Fruit fly (Drosophila melanogaster) Kc167 (cell line): ENCODE results near the gene smash.

Experiments used
- Myc ChIP-seq: fragments of >200 bp; optimal IDR thresholded peaks from 2 replicates; lab custom pipeline; 2017; ENCODE audit warnings: missing external identifiers
- Sin3A ChIP-seq: fragments of >200 bp; optimal IDR thresholded peaks from 2 replicates; lab custom pipeline; 2018; ENCODE audit warnings: missing external identifiers
- h ChIP-seq: fragments of >200 bp; optimal IDR thresholded peaks from 3 replicates; lab custom pipeline; 2018; ENCODE audit warnings: missing external identifiers
- insv ChIP-seq: fragments of >200 bp; optimal IDR thresholded peaks from 3 replicates; lab custom pipeline; 2018; ENCODE audit warnings: missing external identifiers
- psq ChIP-seq: fragments of >200 bp; optimal IDR thresholded peaks from 2 replicates; lab custom pipeline; 2017; ENCODE audit warnings: missing external identifiers
- ttk ChIP-seq: sonication (Bioruptor generic); optimal IDR thresholded peaks from 2 replicates; lab custom pipeline; 2017; ENCODE audit warnings: missing external identifiers

smash gene

DNA sequence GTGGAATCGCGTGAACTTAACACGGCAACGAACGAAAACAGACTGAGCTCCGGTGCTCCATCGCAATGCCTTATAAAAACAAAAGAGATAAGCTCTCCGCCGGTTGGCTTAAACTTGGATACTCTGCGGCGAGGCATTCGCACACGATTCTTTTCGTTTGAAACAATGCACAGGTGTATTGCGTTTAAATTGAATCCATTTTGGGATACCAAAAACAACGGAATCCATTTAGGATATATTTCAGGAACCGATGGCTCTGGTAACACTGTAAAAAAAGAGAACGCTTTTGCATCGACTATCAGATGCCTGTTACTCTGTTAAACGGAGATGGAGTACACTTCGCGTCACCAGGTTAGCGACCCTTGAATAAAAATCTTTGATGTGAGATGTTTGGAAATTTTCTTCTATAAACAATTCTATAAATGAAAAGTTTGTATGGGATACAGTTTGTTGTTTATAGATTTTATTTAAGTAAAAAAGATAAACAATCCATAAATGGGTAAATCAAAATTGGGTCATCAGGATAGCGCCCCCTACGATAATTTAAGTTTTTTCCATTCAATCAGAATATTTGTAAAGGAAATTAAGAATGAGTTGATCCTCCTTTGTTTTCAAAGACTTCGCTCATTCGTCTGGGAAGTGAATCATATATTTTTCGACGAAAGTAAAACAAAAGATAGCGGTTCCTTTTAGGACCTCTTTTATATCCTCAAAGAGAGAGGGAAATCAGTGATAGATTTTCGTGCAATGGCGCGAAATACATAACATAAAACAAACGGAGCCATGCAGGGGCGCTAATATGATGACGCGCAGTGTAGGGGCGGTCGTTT lies 72.7 kb downstream of the smash start, which contains the start of gene Nep2:
TSS of gene Nep2 (minus strand) at position 51 of the 830 bp plus-strand sequence.
- TF ChIP-seq ttk (lab: Kevin White, UChicago) (no peak), psq (lab: Kevin White, UChicago) (no peak), h (no peak), Myc (lab: Kevin White, UChicago) (no peak), insv (lab: Kevin White, UChicago) (no peak), Sin3A (lab: Kevin White, UChicago) (no peak)

DNA sequence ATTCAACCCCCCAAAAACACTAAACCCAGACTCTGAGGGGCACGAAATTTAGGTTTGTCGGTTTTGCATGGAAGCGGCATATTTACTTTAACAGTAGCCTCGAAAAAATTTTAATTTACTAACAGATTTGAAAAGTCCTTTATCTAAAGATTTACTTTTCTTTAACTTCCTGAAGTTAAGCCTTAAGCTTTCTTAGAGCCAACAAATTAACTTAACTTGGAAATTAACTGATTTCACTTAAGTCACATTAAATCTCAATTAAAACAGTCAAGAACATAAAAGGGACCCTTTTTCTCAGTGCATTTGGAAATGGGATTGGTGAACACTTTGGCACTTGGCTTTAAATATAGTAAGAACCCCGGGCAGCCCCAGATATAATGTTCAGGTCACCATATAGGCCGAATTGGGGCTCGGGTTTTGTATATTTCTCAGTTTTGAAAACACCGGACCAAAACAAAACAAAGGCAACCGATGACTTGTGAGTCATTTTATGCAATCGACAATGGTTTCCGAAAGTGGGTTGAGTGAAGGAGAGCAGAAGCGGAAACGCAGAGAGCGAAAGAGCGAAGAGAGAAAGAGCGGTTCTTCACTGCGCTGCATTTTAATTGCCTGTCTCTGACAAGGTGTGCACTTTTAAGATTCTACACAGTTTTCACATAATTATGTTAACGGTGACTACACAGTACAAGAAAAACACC lies 79.3 kb downstream of the smash start:
- TF ChIP-seq h (no peak), Myc (lab: Kevin White, UChicago) (no peak), psq (lab: Kevin White, UChicago) (no peak), Sin3A (lab: Kevin White, UChicago) (no peak), ttk (lab: Kevin White, UChicago) (no peak), insv (lab: Kevin White, UChicago) (no peak)

DNA sequence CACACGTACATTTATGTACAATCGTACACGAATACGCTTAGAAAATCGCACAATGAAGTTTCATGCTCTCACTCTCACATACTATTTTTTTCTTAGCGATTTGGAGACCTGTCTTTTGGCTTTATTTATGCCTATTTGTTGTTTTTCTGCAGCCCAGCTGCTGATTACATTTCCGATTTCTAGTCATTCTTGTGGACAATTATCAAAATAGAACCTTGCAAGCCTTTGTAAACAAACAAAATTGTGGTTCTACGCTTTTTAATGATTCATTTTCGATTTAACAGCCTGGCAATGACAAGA lies 79.8 kb downstream of the smash start:
- TF ChIP-seq Sin3A (lab: Kevin White, UChicago), result no peak
- no peak for TF ChIP-seq psq (lab: Kevin White, UChicago)
- no peak for TF ChIP-seq ttk (lab: Kevin White, UChicago)
- TF ChIP-seq Myc (lab: Kevin White, UChicago), result no peak
- TF ChIP-seq insv (lab: Kevin White, UChicago), result no peak
- TF ChIP-seq h, result no peak

- no peak for TF ChIP-seq psq (lab: Kevin White, UChicago)
- no peak for TF ChIP-seq Sin3A (lab: Kevin White, UChicago)
- TF ChIP-seq ttk (lab: Kevin White, UChicago), result no peak
- no peak for TF ChIP-seq Myc (lab: Kevin White, UChicago)
- TF ChIP-seq h, result no peak
- TF ChIP-seq insv (lab: Kevin White, UChicago), result no peak
Observed at dm6 chr3R:4739492-4740431, 80.4 kb downstream of the smash start.

DNA sequence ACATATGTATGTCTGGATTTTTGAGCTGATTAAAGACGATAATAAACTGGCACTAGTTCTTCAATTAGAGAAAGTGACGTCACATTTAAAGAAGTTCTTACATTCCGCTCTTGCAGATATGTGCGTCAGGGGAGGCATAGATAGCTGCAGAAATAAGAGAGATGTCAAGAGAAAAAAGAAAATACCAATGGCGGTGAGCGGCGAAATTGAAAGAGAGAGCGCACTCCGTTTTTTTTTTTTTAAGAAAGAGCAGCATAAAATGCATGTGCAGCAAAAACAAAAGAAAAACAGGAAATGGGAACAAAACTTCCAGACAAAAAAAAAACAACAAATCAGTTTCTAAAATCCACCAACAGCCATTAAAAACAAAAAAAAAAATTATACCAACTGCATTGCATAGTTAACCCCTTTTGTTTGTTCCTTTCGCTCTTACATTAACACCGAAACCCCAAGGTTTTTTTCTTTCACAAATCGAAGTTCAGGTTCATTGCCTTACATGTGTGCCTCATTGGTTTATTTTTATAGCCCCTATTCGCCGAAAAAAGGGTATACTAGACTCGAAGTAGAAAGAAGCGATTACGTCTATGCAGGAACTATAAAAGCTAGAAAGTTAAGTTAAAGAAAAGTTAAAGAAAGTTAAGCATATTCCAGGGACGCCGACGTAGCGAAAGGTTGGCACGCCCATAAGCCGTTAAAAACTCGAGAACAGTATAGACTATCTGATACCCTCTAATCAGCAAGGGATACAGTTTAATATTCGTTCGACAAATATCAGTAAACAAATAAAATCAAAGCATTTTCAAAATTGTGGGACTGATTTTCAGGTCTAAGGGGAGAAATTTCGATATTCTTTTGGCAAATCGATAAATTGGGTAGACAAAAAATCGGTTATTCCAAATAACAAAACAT lies 81.5 kb downstream of the smash start:
- TF ChIP-seq insv (lab: Kevin White, UChicago) (no peak), Sin3A (lab: Kevin White, UChicago) (no peak), Myc (lab: Kevin White, UChicago) (no peak), psq (lab: Kevin White, UChicago) (no peak), h (no peak), ttk (lab: Kevin White, UChicago) (no peak)

dm6 chr3R:4745544-4745943 lies 86.2 kb downstream of the smash start:
- TF ChIP-seq Sin3A (lab: Kevin White, UChicago), result no peak
- TF ChIP-seq psq (lab: Kevin White, UChicago), result no peak
- no peak for TF ChIP-seq insv (lab: Kevin White, UChicago)
- no peak for TF ChIP-seq h
- no peak for TF ChIP-seq Myc (lab: Kevin White, UChicago)
- TF ChIP-seq ttk (lab: Kevin White, UChicago), result no peak

DNA sequence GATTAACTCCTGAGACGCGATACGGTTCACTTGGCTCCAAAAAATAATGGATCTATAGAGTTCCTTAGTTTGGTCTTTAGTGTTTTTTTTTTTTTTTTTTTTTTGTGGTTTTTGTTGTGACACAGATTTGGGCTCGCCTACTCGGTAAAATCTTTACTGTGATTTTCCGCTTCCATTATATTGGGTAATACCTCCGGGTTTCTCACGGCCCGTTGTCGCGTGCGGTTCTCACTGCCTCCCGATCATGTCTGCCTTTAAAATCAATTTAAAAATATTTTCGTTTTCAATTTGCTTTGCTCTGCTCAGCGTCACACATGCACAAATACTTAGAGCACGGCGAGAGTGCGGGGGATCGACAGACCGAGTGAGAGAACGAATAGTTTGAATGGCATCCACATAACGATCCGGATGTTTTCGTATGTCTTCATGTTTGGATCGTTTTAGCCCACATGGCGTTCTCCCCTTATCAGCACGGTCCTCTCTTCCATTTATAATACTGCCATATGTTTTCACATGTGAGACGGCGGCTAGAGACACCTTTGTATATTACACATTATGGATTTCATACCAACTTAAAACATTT lies 86.9 kb downstream of the smash start:
- no peak for TF ChIP-seq ttk (lab: Kevin White, UChicago)

- TF ChIP-seq Myc (lab: Kevin White, UChicago) (no peak), ttk (lab: Kevin White, UChicago) (no peak), insv (lab: Kevin White, UChicago) (no peak), h (no peak), Sin3A (lab: Kevin White, UChicago) (no peak)
Observed at dm6 chr3R:4747292-4747691, 87.9 kb downstream of the smash start.

DNA sequence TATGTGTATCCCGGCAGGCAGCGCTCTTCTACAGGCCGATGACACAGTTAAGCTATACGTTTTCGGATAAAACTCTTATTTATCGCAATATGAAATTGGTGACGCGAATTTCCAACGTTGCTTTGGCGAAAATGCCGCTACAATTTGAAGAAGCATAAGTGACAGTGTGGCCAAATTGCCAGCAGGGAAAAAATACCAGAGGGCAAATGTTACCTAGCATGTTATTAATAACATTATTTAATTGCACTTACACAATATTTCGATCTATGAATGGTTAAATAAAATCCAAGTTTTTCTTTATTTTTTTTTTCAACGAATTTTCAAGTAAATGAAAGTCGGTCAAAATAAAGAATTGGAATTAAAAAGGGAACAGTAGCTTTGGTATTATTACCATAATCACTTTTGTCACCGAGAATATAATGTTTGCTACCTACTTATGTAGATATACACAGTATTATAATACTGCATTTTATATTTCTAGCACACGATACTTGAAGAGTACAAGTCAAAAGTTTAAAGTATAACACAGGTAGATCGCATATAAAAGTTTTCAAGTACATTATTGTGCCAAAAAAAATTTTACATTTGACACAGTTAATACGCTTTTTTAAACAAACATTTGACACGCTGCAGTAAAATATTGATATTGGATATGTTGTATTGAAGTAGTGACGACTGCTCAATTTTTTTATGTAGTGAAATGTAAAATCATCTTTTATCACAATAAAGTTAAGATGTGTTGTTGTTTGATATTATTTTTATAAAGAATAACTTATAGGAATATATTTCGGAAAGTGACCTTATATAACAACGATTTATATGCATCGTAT lies 89.7 kb downstream of the smash start, which contains the start of gene tacc:
TSS of gene tacc (minus strand) at position 169 of the 830 bp plus-strand sequence.
- no peak for TF ChIP-seq psq (lab: Kevin White, UChicago)
- no peak for TF ChIP-seq Sin3A (lab: Kevin White, UChicago)
- no peak for TF ChIP-seq insv (lab: Kevin White, UChicago)
- TF ChIP-seq ttk (lab: Kevin White, UChicago), result no peak
- TF ChIP-seq h, result no peak
